Worm (Caenorhabditis elegans): ENCODE results near the gene ufbp-1.
A peak's percentile ranks its signal among the peaks of the same experiment; 100 is the strongest.

ufbp-1 gene

DNA sequence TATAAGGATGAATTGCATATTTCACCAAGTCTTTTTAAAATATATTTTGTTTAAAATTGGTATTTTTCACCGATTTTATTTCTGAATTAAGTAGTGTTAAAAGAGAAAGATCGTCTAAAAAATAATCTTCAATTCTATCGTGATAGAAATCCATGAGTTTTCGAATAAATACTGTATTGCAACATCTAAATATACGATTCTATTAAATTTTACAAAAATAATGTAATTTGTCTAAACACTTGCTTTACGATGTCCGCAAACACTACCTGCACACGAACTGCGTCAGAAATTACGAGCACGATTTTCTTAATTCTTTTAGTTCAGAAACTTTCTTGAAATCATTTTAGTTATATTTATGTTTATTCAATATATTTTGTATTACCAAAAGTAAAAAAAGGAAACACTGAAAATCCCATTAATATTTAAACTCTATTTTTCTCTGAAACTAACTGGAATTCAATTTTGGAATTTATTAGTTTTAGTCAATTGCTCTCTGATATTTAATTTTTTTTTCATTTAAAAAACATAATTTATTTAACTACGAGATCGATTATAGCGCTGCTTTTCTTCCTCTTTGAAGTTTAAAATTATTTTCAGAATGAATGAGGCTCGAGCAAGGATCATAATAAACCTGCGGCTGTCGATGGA, 5.9 kb upstream of the ufbp-1 start, which contains the start of gene mrpl-32:
TSS of gene mrpl-32 (plus strand) at position 598 of the 648 bp plus-strand sequence.
- TF ChIP-seq lin-32 (GFP tag; optimal IDR thresholded peaks at IDR 0.05) (no peak), zip-8 (tag; optimal IDR thresholded peaks at IDR 0.05) (no peak), drap-1 (GFP tag; optimal IDR thresholded peaks at IDR 0.05) (no peak), unc-62 (GFP tag; optimal IDR thresholded peaks at IDR 0.05) (no peak), unc-120 (tag; optimal IDR thresholded peaks at IDR 0.05; ENCODE audit: poor library complexity, severe bottlenecking) (no peak), hlh-1 (tag; optimal IDR thresholded peaks at IDR 0.05) (no peak), ces-1 (GFP tag; optimal IDR thresholded peaks at IDR 0.05) (no peak), bed-3 (GFP tag; optimal IDR thresholded peaks at IDR 0.05) (no peak), sem-2 (GFP tag; optimal IDR thresholded peaks at IDR 0.05) (no peak), nhr-2 (tag; optimal IDR thresholded peaks at IDR 0.05) (no peak), lin-13 (tag; optimal IDR thresholded peaks at IDR 0.05) (no peak), nhr-28 (tag; optimal IDR thresholded peaks at IDR 0.05) (no peak), ceh-83 (GFP tag; optimal IDR thresholded peaks at IDR 0.05) (no peak), cnd-1 (tag; optimal IDR thresholded peaks at IDR 0.05) (no peak)

DNA sequence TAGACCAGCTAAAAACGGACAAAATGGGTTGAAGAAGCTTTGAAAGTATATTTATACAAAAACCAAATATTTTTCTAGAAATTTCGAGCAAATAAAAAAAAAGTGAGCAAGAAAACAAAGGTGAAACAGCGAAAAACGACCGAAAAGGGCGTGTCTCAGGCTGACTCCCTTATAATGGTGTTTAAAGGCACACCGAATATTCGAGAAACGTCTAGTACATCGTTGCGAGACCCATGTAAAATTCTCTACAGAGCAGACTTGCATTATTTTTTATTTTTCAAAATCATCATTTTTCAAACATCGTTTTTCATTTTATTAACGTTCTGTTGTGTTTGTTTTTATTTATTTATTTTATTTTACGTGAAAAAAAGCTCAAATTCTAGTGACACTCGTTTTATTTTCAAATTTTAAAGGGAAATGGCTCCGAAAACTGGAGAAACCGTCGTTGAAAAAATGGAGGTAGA, 3.6 kb upstream of the ufbp-1 start, which contains the start of gene rpn-3:
TSS of gene rpn-3 (plus strand) at position 414 of the 464 bp plus-strand sequence.
- TF ChIP-seq cnd-1 (tag; optimal IDR thresholded peaks at IDR 0.05) (no peak), snpc-4 (tag; optimal IDR thresholded peaks at IDR 0.05) (no peak), sem-2 (GFP tag; optimal IDR thresholded peaks at IDR 0.05) (no peak), unc-62 (GFP tag; optimal IDR thresholded peaks at IDR 0.05) (peak; percentile 70), sptf-1 (tag; optimal IDR thresholded peaks at IDR 0.05) (peak; percentile 79), nhr-28 (tag; optimal IDR thresholded peaks at IDR 0.05) (no peak), lin-13 (tag; optimal IDR thresholded peaks at IDR 0.05) (peak; percentile 95), mab-5 (tag; optimal IDR thresholded peaks at IDR 0.05) (peak; percentile 92), nhr-2 (tag; optimal IDR thresholded peaks at IDR 0.05) (peak; percentile 70), nhr-12 (tag; optimal IDR thresholded peaks at IDR 0.05) (no peak), ztf-11 (tag; optimal IDR thresholded peaks at IDR 0.05) (peak; percentile 71), ceh-83 (GFP tag; optimal IDR thresholded peaks at IDR 0.05) (no peak), lsy-2 (tag; optimal IDR thresholded peaks at IDR 0.05) (peak; percentile 91), mls-2 (tag; optimal IDR thresholded peaks at IDR 0.05) (peak; percentile 60), ces-1 (GFP tag; optimal IDR thresholded peaks at IDR 0.05) (peak; percentile 98), zip-8 (tag; optimal IDR thresholded peaks at IDR 0.05) (no peak), drap-1 (GFP tag; optimal IDR thresholded peaks at IDR 0.05) (peak; percentile 42), unc-39 (tag; optimal IDR thresholded peaks at IDR 0.05) (no peak), bed-3 (GFP tag; optimal IDR thresholded peaks at IDR 0.05) (no peak), elt-3 (tag; optimal IDR thresholded peaks at IDR 0.05) (peak; percentile 71), hlh-1 (tag; optimal IDR thresholded peaks at IDR 0.05) (peak; percentile 53), ham-2 (GFP tag; optimal IDR thresholded peaks at IDR 0.05) (no peak), blmp-1 (tag; optimal IDR thresholded peaks at IDR 0.05) (peak; percentile 35), ceh-43 (GFP tag; optimal IDR thresholded peaks at IDR 0.05) (no peak), nhr-237 (tag; optimal IDR thresholded peaks at IDR 0.05) (peak; percentile 97), mep-1 (tag; optimal IDR thresholded peaks at IDR 0.05) (peak; percentile 99), elt-1 (tag; optimal IDR thresholded peaks at IDR 0.05; ENCODE audit: borderline replicate concordance, insufficient read depth) (peak; percentile 16), flh-1 (GFP tag; optimal IDR thresholded peaks at IDR 0.05) (no peak), ceh-39 (tag; optimal IDR thresholded peaks at IDR 0.05) (peak; percentile 93), unc-120 (tag; optimal IDR thresholded peaks at IDR 0.05; ENCODE audit: poor library complexity, severe bottlenecking) (peak; percentile 100), nhr-76 (tag; optimal IDR thresholded peaks at IDR 0.05) (no peak), pha-4 (tag; optimal IDR thresholded peaks at IDR 0.05) (peak; percentile 99), lin-32 (GFP tag; optimal IDR thresholded peaks at IDR 0.05) (no peak), tbx-8 (GFP tag; optimal IDR thresholded peaks at IDR 0.05) (no peak), M03D4.4 (tag; optimal IDR thresholded peaks at IDR 0.05) (peak; percentile 44)

DNA sequence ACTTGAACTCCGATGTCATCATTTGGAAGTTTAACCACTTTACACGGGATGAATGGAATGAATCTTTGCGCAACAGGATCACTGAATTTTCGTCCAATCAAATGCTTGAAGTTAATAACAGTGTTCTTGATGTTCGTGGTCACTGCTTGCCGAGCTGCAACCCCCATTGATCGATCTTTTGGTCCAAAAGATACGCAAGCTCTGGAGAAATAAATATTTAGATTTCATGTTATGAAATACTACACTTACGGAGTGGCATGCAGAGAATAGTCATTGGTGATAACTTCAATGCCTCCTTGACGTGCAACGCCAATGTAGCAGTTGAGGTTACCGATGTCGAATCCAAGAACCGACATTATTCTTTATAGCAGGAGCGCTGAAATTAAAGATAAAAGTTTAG, 3.1 kb upstream of the ufbp-1 start, which contains the start of gene hsp-110:
TSS of gene hsp-110 (minus strand) at position 376 of the 400 bp plus-strand sequence.
- TF ChIP-seq nhr-28 (tag; optimal IDR thresholded peaks at IDR 0.05) (no peak), mls-2 (tag; optimal IDR thresholded peaks at IDR 0.05) (no peak), ham-2 (GFP tag; optimal IDR thresholded peaks at IDR 0.05) (no peak), snpc-4 (tag; optimal IDR thresholded peaks at IDR 0.05) (no peak), lin-32 (GFP tag; optimal IDR thresholded peaks at IDR 0.05) (no peak), unc-39 (tag; optimal IDR thresholded peaks at IDR 0.05) (no peak), lsy-2 (tag; optimal IDR thresholded peaks at IDR 0.05) (no peak), tbx-8 (GFP tag; optimal IDR thresholded peaks at IDR 0.05) (no peak), elt-1 (tag; optimal IDR thresholded peaks at IDR 0.05; ENCODE audit: borderline replicate concordance, insufficient read depth) (no peak), ceh-43 (GFP tag; optimal IDR thresholded peaks at IDR 0.05) (no peak), elt-3 (tag; optimal IDR thresholded peaks at IDR 0.05) (no peak), nhr-12 (tag; optimal IDR thresholded peaks at IDR 0.05) (no peak), sem-2 (GFP tag; optimal IDR thresholded peaks at IDR 0.05) (no peak), nhr-2 (tag; optimal IDR thresholded peaks at IDR 0.05) (no peak), ceh-83 (GFP tag; optimal IDR thresholded peaks at IDR 0.05) (no peak), ces-1 (GFP tag; optimal IDR thresholded peaks at IDR 0.05) (no peak), nhr-237 (tag; optimal IDR thresholded peaks at IDR 0.05) (no peak), blmp-1 (tag; optimal IDR thresholded peaks at IDR 0.05) (no peak), bed-3 (GFP tag; optimal IDR thresholded peaks at IDR 0.05) (no peak), ztf-11 (tag; optimal IDR thresholded peaks at IDR 0.05) (no peak)
